Fruit fly (Drosophila melanogaster) whole organism, embryonic: ENCODE measurements around the gene CG14230.
A peak's percentile ranks its signal among the peaks of the same experiment; 100 is the strongest.

Experiments used
- Blimp-1 ChIP-seq: fragments of 200-800 bp; sonication (Bioruptor generic); optimal IDR thresholded peaks from 3 replicates; lab custom pipeline; 2018; ENCODE audit warnings: missing biosample characterization, missing genetic modification characterization, mild to moderate bottlenecking, moderate library complexity, missing genetic modification reagents
- CG10654 ChIP-seq: fragments of 200-800 bp; sonication (Bioruptor generic); optimal IDR thresholded peaks from 2 replicates; lab custom pipeline; 2016; ENCODE audit warnings: missing biosample characterization, missing genetic modification characterization
- CG11723 ChIP-seq: fragments of 200-800 bp; sonication (Bioruptor generic); optimal IDR thresholded peaks from 2 replicates; lab custom pipeline; 2017; ENCODE audit warnings: missing biosample characterization, mild to moderate bottlenecking, missing genetic modification characterization
- CG12299 ChIP-seq: fragments of 200-800 bp; sonication (Bioruptor generic); optimal IDR thresholded peaks from 2 replicates; lab custom pipeline; 2018; ENCODE audit warnings: missing biosample characterization, mild to moderate bottlenecking, missing genetic modification characterization
- CG13424 ChIP-seq: fragments of 200-800 bp; sonication (Bioruptor generic); optimal IDR thresholded peaks from 2 replicates; lab custom pipeline; 2019; ENCODE audit warnings: missing biosample characterization, mild to moderate bottlenecking, missing genetic modification characterization, moderate library complexity
- CG13624 ChIP-seq: fragments of 200-800 bp; sonication (Bioruptor generic); optimal IDR thresholded peaks from 2 replicates; lab custom pipeline; 2016; ENCODE audit warnings: missing biosample characterization, missing genetic modification characterization
- CG14050 ChIP-seq: fragments of 200-800 bp; sonication (Bioruptor generic); IDR thresholded peaks from 3 replicates; pipeline ENCODE4 v1.3.6; 2022; ENCODE audit warnings: missing biosample characterization, missing genetic modification characterization
- CG17359 ChIP-seq: fragments of 200-800 bp; sonication (Bioruptor generic); optimal IDR thresholded peaks from 3 replicates; lab custom pipeline; 2018; ENCODE audit warnings: missing biosample characterization, mild to moderate bottlenecking, missing genetic modification characterization, moderate library complexity
- CG17361 ChIP-seq: fragments of 200-800 bp; sonication (Bioruptor generic); IDR thresholded peaks from 3 replicates; pipeline ENCODE4 v1.3.6; 2022; ENCODE audit warnings: missing biosample characterization, missing genetic modification characterization
- CG1832 ChIP-seq: fragments of 200-800 bp; sonication (Bioruptor generic); optimal IDR thresholded peaks from 2 replicates; lab custom pipeline; 2017; ENCODE audit warnings: missing biosample characterization, mild to moderate bottlenecking, missing genetic modification characterization, inconsistent platforms
- CG18599 ChIP-seq: fragments of 200-800 bp; sonication (Bioruptor generic); optimal IDR thresholded peaks from 3 replicates; lab custom pipeline; 2017; ENCODE audit warnings: missing biosample characterization, missing genetic modification characterization, mild to moderate bottlenecking, moderate library complexity, missing genetic modification reagents
- CG3281 ChIP-seq: fragments of 200-800 bp; sonication (Bioruptor generic); optimal IDR thresholded peaks from 3 replicates; lab custom pipeline; 2017; ENCODE audit warnings: missing biosample characterization, mild to moderate bottlenecking, missing genetic modification characterization
- CG33213 ChIP-seq: fragments of 200-800 bp; sonication (Bioruptor generic); optimal IDR thresholded peaks from 3 replicates; lab custom pipeline; 2016; ENCODE audit warnings: missing biosample characterization, missing genetic modification characterization
- CG3838 ChIP-seq: fragments of 200-800 bp; sonication (Bioruptor generic); optimal IDR thresholded peaks from 3 replicates; lab custom pipeline; 2016; ENCODE audit warnings: missing biosample characterization, missing genetic modification characterization
- CG6765 ChIP-seq: fragments of 200-800 bp; sonication (Bioruptor generic); optimal IDR thresholded peaks from 3 replicates; lab custom pipeline; 2017; ENCODE audit warnings: missing biosample characterization, mild to moderate bottlenecking, missing genetic modification characterization
- CG7357 ChIP-seq: fragments of 200-800 bp; sonication (Bioruptor generic); IDR thresholded peaks from 3 replicates; pipeline ENCODE4 v1.3.6; 2022; ENCODE audit warnings: missing biosample characterization, missing genetic modification characterization
- CG8359 ChIP-seq: fragments of 200-800 bp; sonication (Bioruptor generic); optimal IDR thresholded peaks from 2 replicates; lab custom pipeline; 2017; ENCODE audit warnings: missing biosample characterization, mild to moderate bottlenecking, missing genetic modification characterization, borderline replicate concordance
- CG8924 ChIP-seq: fragments of 200-800 bp; optimal IDR thresholded peaks from 3 replicates; lab custom pipeline; 2019; ENCODE audit warnings: missing biosample characterization, mild to moderate bottlenecking, missing genetic modification characterization, moderate library complexity
- CHES-1-like ChIP-seq: fragments of 200-800 bp; sonication (Bioruptor generic); optimal IDR thresholded peaks from 2 replicates; lab custom pipeline; 2016; ENCODE audit warnings: missing biosample characterization, missing genetic modification characterization
- CrebB ChIP-seq: fragments of 200-800 bp; sonication (Bioruptor generic); optimal IDR thresholded peaks from 3 replicates; lab custom pipeline; 2018; ENCODE audit warnings: missing biosample characterization, mild to moderate bottlenecking, missing genetic modification characterization
- Dek ChIP-seq: fragments of 200-800 bp; sonication (Bioruptor generic); optimal IDR thresholded peaks from 3 replicates; lab custom pipeline; 2019; ENCODE audit warnings: missing biosample characterization, mild to moderate bottlenecking, missing genetic modification characterization, moderate library complexity
- Dp ChIP-seq: fragments of 200-800 bp; sonication (Bioruptor generic); optimal IDR thresholded peaks from 2 replicates; lab custom pipeline; 2018; ENCODE audit warnings: missing biosample characterization, mild to moderate bottlenecking, missing genetic modification characterization, moderate library complexity
- HLH54F ChIP-seq: fragments of 200-800 bp; sonication (Bioruptor generic); optimal IDR thresholded peaks from 3 replicates; lab custom pipeline; 2016; ENCODE audit warnings: missing biosample characterization, missing genetic modification characterization
- Hr78 ChIP-seq, 2 experiments: fragments of 200-800 bp in 1 of 2; fragments of >200 bp in 1 of 2; sonication (Bioruptor generic) in 1 of 2; optimal IDR thresholded peaks; 2 replicates each; lab custom pipeline; 2017 to 2019; ENCODE audit warnings: missing biosample characterization in 2 of 2, missing genetic modification characterization in 2 of 2, mild to moderate bottlenecking in 1 of 2, moderate library complexity in 1 of 2
- Jarid2 ChIP-seq: fragments of 200-800 bp; sonication (Bioruptor generic); optimal IDR thresholded peaks from 3 replicates; lab custom pipeline; 2017; ENCODE audit warnings: mild to moderate bottlenecking, missing biosample characterization, missing genetic modification reagents, missing genetic modification characterization
- Lhr ChIP-seq: fragments of 200-800 bp; sonication (Bioruptor generic); optimal IDR thresholded peaks from 3 replicates; lab custom pipeline; 2017; ENCODE audit warnings: mild to moderate bottlenecking, missing biosample characterization, missing genetic modification reagents, missing genetic modification characterization
- MESR4 ChIP-seq: fragments of 200-800 bp; sonication (Bioruptor generic); optimal IDR thresholded peaks from 2 replicates; lab custom pipeline; 2018; ENCODE audit warnings: missing biosample characterization, mild to moderate bottlenecking, missing genetic modification characterization, moderate library complexity
- Med ChIP-seq: fragments of 200-800 bp; sonication (Bioruptor generic); peaks from one replicate; lab custom pipeline; 2016; ENCODE audit warnings: missing biosample characterization, missing genetic modification characterization, mild to moderate bottlenecking, inconsistent platforms, moderate library complexity
- Meics ChIP-seq: fragments of 200-800 bp; sonication (Bioruptor generic); optimal IDR thresholded peaks from 2 replicates; lab custom pipeline; 2017; ENCODE audit warnings: missing biosample characterization, mild to moderate bottlenecking, missing genetic modification characterization
- NFAT ChIP-seq: fragments of 200-800 bp; sonication (Bioruptor generic); IDR thresholded peaks from 2 replicates; pipeline ENCODE4 v1.3.6; 2022; ENCODE audit warnings: missing biosample characterization, missing genetic modification characterization
- Pdp1 ChIP-seq, 2 experiments: fragments of 200-800 bp; sonication (Bioruptor generic); optimal IDR thresholded peaks; 3 replicates each; lab custom pipeline; 2016; ENCODE audit warnings: missing biosample characterization in 2 of 2, missing genetic modification characterization in 2 of 2, mild to moderate bottlenecking in 1 of 2, moderate library complexity in 1 of 2
- Scr ChIP-seq: fragments of 200-800 bp; sonication (Bioruptor generic); IDR thresholded peaks from 2 replicates; pipeline ENCODE4 v1.3.6; 2022; ENCODE audit warnings: missing biosample characterization, missing genetic modification characterization; ENCODE audit not compliant: partially characterized antibody
- Six4 ChIP-seq: fragments of 200-800 bp; sonication (Bioruptor generic); optimal IDR thresholded peaks from 2 replicates; lab custom pipeline; 2016; ENCODE audit warnings: missing biosample characterization, missing genetic modification characterization
- cato ChIP-seq: fragments of 200-800 bp; sonication (Bioruptor generic); optimal IDR thresholded peaks from 2 replicates; lab custom pipeline; 2016; ENCODE audit warnings: missing biosample characterization, missing genetic modification characterization, borderline replicate concordance
- disco-r ChIP-seq: fragments of 200-800 bp; sonication (Bioruptor generic); optimal IDR thresholded peaks from 2 replicates; lab custom pipeline; 2016; ENCODE audit warnings: missing biosample characterization, missing genetic modification characterization
- esg ChIP-seq: fragments of 200-800 bp; sonication (Bioruptor generic); conservative IDR thresholded peaks from 2 replicates; pipeline ENCODE4 v1.3.6; 2022; ENCODE audit warnings: missing biosample characterization, missing genetic modification characterization
- grau ChIP-seq: fragments of 200-800 bp; optimal IDR thresholded peaks from 3 replicates; lab custom pipeline; 2019; ENCODE audit warnings: missing biosample characterization, mild to moderate bottlenecking, missing genetic modification characterization, moderate library complexity
- h ChIP-seq: fragments of >200 bp; optimal IDR thresholded peaks from 2 replicates; lab custom pipeline; 2017
- insv ChIP-seq, 2 experiments: fragments of 200-800 bp; sonication (Bioruptor generic); optimal IDR thresholded peaks; 3 replicates each; lab custom pipeline; 2016 to 2018; ENCODE audit warnings: missing biosample characterization in 2 of 2, missing genetic modification characterization in 2 of 2
- lilli ChIP-seq: fragments of 200-800 bp; sonication (Bioruptor generic); optimal IDR thresholded peaks from 3 replicates; lab custom pipeline; 2016; ENCODE audit warnings: missing biosample characterization, missing genetic modification characterization
- nerfin-1 ChIP-seq: fragments of 200-800 bp; sonication (Bioruptor generic); optimal IDR thresholded peaks from 3 replicates; lab custom pipeline; 2019; ENCODE audit warnings: missing biosample characterization, mild to moderate bottlenecking, missing genetic modification characterization, moderate library complexity
- nerfin-2 ChIP-seq: fragments of 200-800 bp; sonication (Bioruptor generic); IDR thresholded peaks from 2 replicates; pipeline ENCODE4 v1.3.6; 2022; ENCODE audit warnings: missing biosample characterization, missing genetic modification characterization; ENCODE audit not compliant: partially characterized antibody
- oc ChIP-seq: fragments of 200-800 bp; sonication (Bioruptor generic); optimal IDR thresholded peaks from 2 replicates; lab custom pipeline; 2018; ENCODE audit warnings: missing biosample characterization, mild to moderate bottlenecking, missing genetic modification characterization, moderate library complexity
- scrt ChIP-seq: fragments of 200-800 bp; sonication (Bioruptor generic); optimal IDR thresholded peaks from 2 replicates; lab custom pipeline; 2018; ENCODE audit warnings: missing biosample characterization, mild to moderate bottlenecking, missing genetic modification characterization, moderate library complexity
- sens-2 ChIP-seq: fragments of 200-800 bp; sonication (Bioruptor generic); IDR thresholded peaks from 2 replicates; pipeline ENCODE4 v1.3.6; 2022; ENCODE audit warnings: missing biosample characterization, missing genetic modification characterization
- sisA ChIP-seq: fragments of 200-800 bp; sonication (Bioruptor generic); IDR thresholded peaks from 2 replicates; pipeline ENCODE4 v1.3.6; 2022; ENCODE audit warnings: missing biosample characterization, missing genetic modification characterization
- sug ChIP-seq: fragments of 200-800 bp; optimal IDR thresholded peaks from 2 replicates; lab custom pipeline; 2019; ENCODE audit warnings: missing biosample characterization, mild to moderate bottlenecking, missing genetic modification characterization, moderate library complexity
- yki ChIP-seq: fragments of >200 bp; optimal IDR thresholded peaks from 3 replicates; lab custom pipeline; 2018

Gene CG14230

DNA sequence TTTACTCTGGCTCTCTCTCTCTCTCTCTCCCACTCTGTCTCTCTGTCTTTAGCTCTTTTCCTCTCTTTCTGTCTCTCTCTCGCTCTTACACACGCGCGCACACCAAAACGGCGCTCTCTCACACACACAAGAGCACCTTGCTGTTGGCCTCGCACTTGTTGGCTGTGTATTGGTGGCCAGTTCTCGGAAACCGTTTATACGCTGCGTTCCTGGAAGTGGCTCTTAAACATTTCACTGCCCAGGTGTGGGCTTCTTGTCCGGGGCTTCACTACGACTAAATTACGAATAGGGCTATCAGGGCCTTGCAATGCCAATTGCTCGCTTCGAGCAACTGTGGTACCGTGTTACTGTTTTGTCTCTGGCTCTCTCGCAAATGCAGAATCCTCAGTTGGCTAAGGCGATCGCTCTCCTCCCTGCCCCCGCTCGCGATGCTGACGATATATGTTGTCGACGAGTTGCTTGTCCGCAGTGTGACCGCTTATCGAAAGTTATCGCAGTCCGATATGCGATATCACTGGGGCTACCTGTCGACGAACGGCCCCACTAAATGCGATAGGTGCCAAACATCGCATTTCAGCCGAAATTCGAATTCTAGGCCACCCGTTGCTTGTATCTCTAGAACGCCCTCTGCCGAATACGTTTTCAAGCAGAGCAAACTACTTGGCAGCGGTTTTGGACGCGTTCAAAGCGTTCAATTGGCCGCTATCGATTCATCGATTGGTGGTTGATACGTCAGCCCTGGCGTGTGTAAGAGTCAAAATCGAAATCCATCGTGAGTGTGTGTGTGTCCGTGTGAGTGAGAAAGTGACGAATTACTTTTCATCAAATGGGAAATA is 20.7 kb upstream of the CG14230 start, which contains the start of the genes dome and Ubqn (continued):
- TF ChIP-seq CG17361 (GFP tag; lab: Robert Waterston, UW): peak; percentile 67; the same call in 2 of the 3 replicates
- TF ChIP-seq CG6765 (GFP tag; lab: Kevin White, UChicago): no peak
- TF ChIP-seq CG33213 (GFP tag; lab: Kevin White, UChicago): no peak
- peak; percentile 36 for TF ChIP-seq CG8924 (tag; lab: Kevin White, UChicago)
- no peak for TF ChIP-seq CG8359
- peak; percentile 74 for TF ChIP-seq sug
- peak; percentile 92 for TF ChIP-seq yki (lab: Kevin White, UChicago)
- peak; percentile 3 for TF ChIP-seq CG13424
- peak; percentile 18 for TF ChIP-seq scrt (GFP tag; lab: Kevin White, UChicago)
- no peak for TF ChIP-seq nerfin-1 (tag; lab: Kevin White, UChicago)
- TF ChIP-seq Pdp1 (GFP tag; optimal IDR thresholded peaks at IDR 0.05; lab: Kevin White, UChicago): peak in 1 of 2 experiments; percentile 36
- TF ChIP-seq esg: no peak
- no peak for TF ChIP-seq Jarid2
- no peak for TF ChIP-seq CG3281 (GFP tag; lab: Kevin White, UChicago)
- TF ChIP-seq oc (tag; lab: Kevin White, UChicago): no peak
- no peak for TF ChIP-seq Hr78 (GFP tag; optimal IDR thresholded peaks at IDR 0.05; lab: Kevin White, UChicago)
- no peak for TF ChIP-seq Blimp-1
- TF ChIP-seq grau (tag; lab: Kevin White, UChicago): peak; percentile 1
- peak; percentile 77 for TF ChIP-seq Med (GFP tag; lab: Kevin White, UChicago)
- no peak for TF ChIP-seq Dek
- TF ChIP-seq nerfin-2 (GFP tag; lab: Robert Waterston, UW): peak; percentile 93
- peak; percentile 3; the same call in 1 of the 2 replicates for TF ChIP-seq NFAT
- peak; percentile 49 for TF ChIP-seq Dp (GFP tag; lab: Kevin White, UChicago)
- TF ChIP-seq lilli (GFP tag; lab: Kevin White, UChicago): peak; percentile 31
- no peak for TF ChIP-seq CG12299 (tag; lab: Kevin White, UChicago)
- no peak for TF ChIP-seq CG7357 (GFP tag; lab: Robert Waterston, UW)
- TF ChIP-seq sens-2 (GFP tag; lab: Robert Waterston, UW): no peak
- TF ChIP-seq CG18599 (GFP tag; lab: Kevin White, UChicago): peak; percentile 35
- no peak for TF ChIP-seq insv (GFP tag; optimal IDR thresholded peaks at IDR 0.05; lab: Kevin White, UChicago)
- no peak for TF ChIP-seq CG11723 (GFP tag; lab: Kevin White, UChicago)
- no peak for TF ChIP-seq CG17359 (tag; lab: Kevin White, UChicago)
- no peak for TF ChIP-seq h (lab: Kevin White, UChicago)
- TF ChIP-seq MESR4: peak; percentile 74
- TF ChIP-seq CG14050 (GFP tag; lab: Robert Waterston, UW): no peak
- no peak for TF ChIP-seq CG3838 (GFP tag; lab: Kevin White, UChicago)
- TF ChIP-seq cato (GFP tag; lab: Kevin White, UChicago): no peak
- TF ChIP-seq CrebB (tag; lab: Kevin White, UChicago): no peak
- peak; percentile 36 for TF ChIP-seq Meics (GFP tag; lab: Kevin White, UChicago)
- peak; percentile 56 for TF ChIP-seq CG13624 (GFP tag; lab: Kevin White, UChicago)
- no peak for TF ChIP-seq HLH54F (GFP tag; lab: Kevin White, UChicago)
- peak; percentile 95 for TF ChIP-seq Scr (GFP tag; lab: Robert Waterston, UW)
- TF ChIP-seq CG10654: no peak
- TF ChIP-seq sisA: no peak
- no peak for TF ChIP-seq disco-r
- TF ChIP-seq CHES-1-like (GFP tag; lab: Kevin White, UChicago): peak; percentile 56
- TF ChIP-seq CG1832: peak; percentile 92
- no peak for TF ChIP-seq Six4 (GFP tag; lab: Kevin White, UChicago)
- peak; percentile 39 for TF ChIP-seq Lhr (GFP tag; lab: Kevin White, UChicago)
